Fruit fly (Drosophila melanogaster) whole organism, embryonic: ENCODE data around the gene CG8042.

Experiments used
- Bdp1 ChIP-seq: fragments of 200-800 bp; sonication (Bioruptor generic); optimal IDR thresholded peaks from 3 replicates; lab custom pipeline; 2016; ENCODE audit warnings: missing biosample characterization, missing genetic modification characterization
- CG10209 ChIP-seq: fragments of 200-800 bp; sonication (Bioruptor generic); optimal IDR thresholded peaks from 3 replicates; lab custom pipeline; 2017; ENCODE audit warnings: missing biosample characterization, mild to moderate bottlenecking, missing genetic modification characterization, missing genetic modification reagents
- CG1024 ChIP-seq: fragments of 200-800 bp; sonication (Bioruptor generic); IDR thresholded peaks from 2 replicates; pipeline ENCODE4 v1.3.6; 2022; ENCODE audit warnings: missing biosample characterization, missing genetic modification characterization
- CG10321 ChIP-seq: fragments of 200-800 bp; sonication (Bioruptor generic); IDR thresholded peaks from 2 replicates; pipeline ENCODE4 v1.3.6; 2022; ENCODE audit warnings: missing biosample characterization, missing genetic modification characterization
- CG11696 ChIP-seq: fragments of 200-800 bp; sonication (Bioruptor generic); IDR thresholded peaks from 2 replicates; pipeline ENCODE4 v1.3.6; 2022; ENCODE audit warnings: missing biosample characterization, missing genetic modification characterization
- CG13624 ChIP-seq: fragments of 200-800 bp; sonication (Bioruptor generic); optimal IDR thresholded peaks from 2 replicates; lab custom pipeline; 2016; ENCODE audit warnings: missing biosample characterization, missing genetic modification characterization
- CG14667 ChIP-seq: fragments of 200-800 bp; sonication (Bioruptor generic); IDR thresholded peaks from 2 replicates; pipeline ENCODE4 v1.3.6; 2022; ENCODE audit warnings: missing biosample characterization, missing genetic modification characterization
- CG14710 ChIP-seq: fragments of 200-800 bp; sonication (Bioruptor generic); optimal IDR thresholded peaks from 3 replicates; lab custom pipeline; 2019; ENCODE audit warnings: missing biosample characterization, mild to moderate bottlenecking, missing genetic modification characterization, moderate library complexity
- CG17568 ChIP-seq: fragments of 200-800 bp; sonication (Bioruptor generic); optimal IDR thresholded peaks from 2 replicates; lab custom pipeline; 2018; ENCODE audit warnings: missing biosample characterization, mild to moderate bottlenecking, missing genetic modification characterization, moderate library complexity
- CG32772 ChIP-seq: fragments of 200-800 bp; sonication (Bioruptor generic); IDR thresholded peaks from 2 replicates; pipeline ENCODE4 v1.3.6; 2022; ENCODE audit warnings: missing biosample characterization, missing genetic modification characterization
- CG33213 ChIP-seq: fragments of 200-800 bp; sonication (Bioruptor generic); optimal IDR thresholded peaks from 3 replicates; lab custom pipeline; 2016; ENCODE audit warnings: missing biosample characterization, missing genetic modification characterization
- CG3726 ChIP-seq: fragments of 200-800 bp; sonication (Bioruptor generic); IDR thresholded peaks from 3 replicates; pipeline ENCODE4, ENCODE4 v1.3.6; 2022; ENCODE audit warnings: missing biosample characterization, missing genetic modification characterization
- CG3995 ChIP-seq: fragments of 200-800 bp; sonication (Bioruptor generic); optimal IDR thresholded peaks from 3 replicates; lab custom pipeline; 2016; ENCODE audit warnings: missing biosample characterization, missing genetic modification characterization
- CG6813 ChIP-seq: fragments of 200-800 bp; sonication (Bioruptor generic); optimal IDR thresholded peaks from 2 replicates; lab custom pipeline; 2017; ENCODE audit warnings: missing biosample characterization, missing genetic modification characterization, mild to moderate bottlenecking, moderate library complexity, missing genetic modification reagents
- CG7372 ChIP-seq: fragments of 200-800 bp; sonication (Bioruptor generic); IDR thresholded peaks from 2 replicates; pipeline ENCODE4 v1.3.6; 2022; ENCODE audit warnings: missing biosample characterization, missing genetic modification characterization
- ERR ChIP-seq: fragments of 200-800 bp; sonication (Bioruptor generic); optimal IDR thresholded peaks from 2 replicates; lab custom pipeline; 2016; ENCODE audit warnings: missing biosample characterization, missing genetic modification characterization
- Ets65A ChIP-seq: fragments of 200-800 bp; sonication (Bioruptor generic); peaks from one replicate; lab custom pipeline; 2016; ENCODE audit warnings: missing biosample characterization, missing genetic modification characterization
- HLHmδ ChIP-seq: fragments of 200-800 bp; sonication (Bioruptor generic); optimal IDR thresholded peaks from 2 replicates; lab custom pipeline; 2018; ENCODE audit warnings: missing biosample characterization, mild to moderate bottlenecking, missing genetic modification characterization, moderate library complexity
- Hmr ChIP-seq: fragments of 200-800 bp; sonication (Bioruptor generic); optimal IDR thresholded peaks from 3 replicates; lab custom pipeline; 2017; ENCODE audit warnings: mild to moderate bottlenecking, missing biosample characterization, missing genetic modification reagents, missing genetic modification characterization
- MBD-R2 ChIP-seq: fragments of 200-800 bp; sonication (Bioruptor generic); IDR thresholded peaks from 2 replicates; pipeline ENCODE4 v1.3.6; 2022; ENCODE audit warnings: missing biosample characterization, missing genetic modification characterization
- Max ChIP-seq: fragments of 200-800 bp; sonication (Bioruptor generic); optimal IDR thresholded peaks from 2 replicates; lab custom pipeline; 2016; ENCODE audit warnings: missing biosample characterization, mild to moderate bottlenecking, missing genetic modification characterization
- Med ChIP-seq: fragments of 200-800 bp; sonication (Bioruptor generic); peaks from one replicate; lab custom pipeline; 2016; ENCODE audit warnings: missing biosample characterization, missing genetic modification characterization, mild to moderate bottlenecking, inconsistent platforms, moderate library complexity
- Meics ChIP-seq: fragments of 200-800 bp; sonication (Bioruptor generic); optimal IDR thresholded peaks from 2 replicates; lab custom pipeline; 2017; ENCODE audit warnings: missing biosample characterization, mild to moderate bottlenecking, missing genetic modification characterization
- Nf-YA ChIP-seq: fragments of 200-800 bp; sonication (Bioruptor generic); IDR thresholded peaks from 2 replicates; pipeline ENCODE4 v1.3.6; 2022; ENCODE audit warnings: missing biosample characterization, missing genetic modification characterization
- Oaz ChIP-seq: fragments of 200-800 bp; sonication (Bioruptor generic); IDR thresholded peaks from 2 replicates; pipeline ENCODE4 v1.3.6; 2022; ENCODE audit warnings: missing biosample characterization, missing genetic modification characterization
- Rx ChIP-seq: fragments of 200-800 bp; sonication (Bioruptor generic); IDR thresholded peaks from 2 replicates; pipeline ENCODE4 v1.3.6; 2022; ENCODE audit warnings: missing biosample characterization, missing genetic modification characterization
- Scr ChIP-seq: fragments of 200-800 bp; sonication (Bioruptor generic); IDR thresholded peaks from 2 replicates; pipeline ENCODE4 v1.3.6; 2022; ENCODE audit warnings: missing biosample characterization, missing genetic modification characterization; ENCODE audit not compliant: partially characterized antibody
- Sry-β ChIP-seq: fragments of 200-800 bp; sonication (Bioruptor generic); optimal IDR thresholded peaks from 2 replicates; lab custom pipeline; 2018; ENCODE audit warnings: missing biosample characterization, mild to moderate bottlenecking, missing genetic modification characterization, moderate library complexity
- Stat92E ChIP-seq, 3 experiments: fragments of >200 bp in 2 of 3; fragments of 200-800 bp in 1 of 3; sonication (Bioruptor generic) in 1 of 3; optimal IDR thresholded peaks; 2 replicates each; lab custom pipeline; 2017 to 2019; ENCODE audit warnings: missing biosample characterization in 3 of 3, missing genetic modification characterization in 3 of 3, mild to moderate bottlenecking in 1 of 3, moderate library complexity in 1 of 3
- bcd ChIP-seq: fragments of 200-800 bp; sonication (Bioruptor generic); optimal IDR thresholded peaks from 2 replicates; lab custom pipeline; 2017; ENCODE audit warnings: missing biosample characterization, mild to moderate bottlenecking, missing genetic modification characterization
- corto ChIP-seq: fragments of 200-800 bp; sonication (Bioruptor generic); optimal IDR thresholded peaks from 2 replicates; lab custom pipeline; 2016; ENCODE audit warnings: missing biosample characterization, mild to moderate bottlenecking, missing genetic modification characterization, moderate library complexity
- crp ChIP-seq, 2 experiments: fragments of 200-800 bp; sonication (Bioruptor generic); optimal IDR thresholded peaks; 2 replicates in 1 of 2; 3 replicates in 1 of 2; lab custom pipeline; 2017; ENCODE audit warnings: missing biosample characterization in 2 of 2, missing genetic modification characterization in 2 of 2, mild to moderate bottlenecking in 1 of 2, moderate library complexity in 1 of 2
- gce ChIP-seq: fragments of 200-800 bp; sonication (Bioruptor generic); IDR thresholded peaks from 3 replicates; pipeline ENCODE4 v1.3.6; 2022; ENCODE audit warnings: missing biosample characterization, missing genetic modification characterization
- gem ChIP-seq: fragments of 200-800 bp; sonication (Bioruptor generic); optimal IDR thresholded peaks from 2 replicates; lab custom pipeline; 2019; ENCODE audit warnings: missing biosample characterization, mild to moderate bottlenecking, missing genetic modification characterization, moderate library complexity
- gro ChIP-seq: fragments of 200-800 bp; sonication (Bioruptor generic); optimal IDR thresholded peaks from 2 replicates; lab custom pipeline; 2016; ENCODE audit warnings: missing biosample characterization, missing genetic modification characterization
- insv ChIP-seq, 2 experiments: fragments of 200-800 bp; sonication (Bioruptor generic); optimal IDR thresholded peaks; 3 replicates each; lab custom pipeline; 2016 to 2018; ENCODE audit warnings: missing biosample characterization in 2 of 2, missing genetic modification characterization in 2 of 2
- luna ChIP-seq: fragments of 200-800 bp; sonication (Bioruptor generic); optimal IDR thresholded peaks from 2 replicates; lab custom pipeline; 2016; ENCODE audit warnings: missing biosample characterization, missing genetic modification characterization
- pan ChIP-seq, 4 experiments: fragments of >200 bp in 3 of 4; fragments of 200-800 bp in 1 of 4; sonication (Bioruptor generic) in 1 of 4; optimal IDR thresholded peaks in 3 of 4; IDR thresholded peaks in 1 of 4; 2 replicates each; pipeline versions ENCODE4 v1.3.6 to Lab custom; 2017 to 2022; ENCODE audit warnings: missing biosample characterization in 2 of 4, missing genetic modification characterization in 2 of 4, mixed read lengths in 1 of 4
- pho ChIP-seq: fragments of 200-800 bp; sonication (Bioruptor generic); optimal IDR thresholded peaks from 2 replicates; lab custom pipeline; 2016; ENCODE audit warnings: missing biosample characterization, missing genetic modification characterization
- psq ChIP-seq: fragments of 200-800 bp; sonication (Bioruptor generic); optimal IDR thresholded peaks from 2 replicates; lab custom pipeline; 2017; ENCODE audit warnings: missing biosample characterization, missing genetic modification characterization
- ro ChIP-seq: fragments of 200-800 bp; sonication (Bioruptor generic); IDR thresholded peaks from 2 replicates; pipeline ENCODE4 v1.3.6; 2022; ENCODE audit warnings: missing biosample characterization, missing genetic modification characterization
- sc ChIP-seq, 3 experiments: fragments of >200 bp in 2 of 3; fragments of 200-800 bp in 1 of 3; sonication (Bioruptor generic) in 1 of 3; optimal IDR thresholded peaks; 2 replicates in 2 of 3; 3 replicates in 1 of 3; lab custom pipeline; 2017; ENCODE audit warnings: mild to moderate bottlenecking in 1 of 3, missing biosample characterization in 1 of 3, missing genetic modification characterization in 1 of 3, missing genetic modification reagents in 1 of 3
- sd ChIP-seq: fragments of 200-800 bp; sonication (Bioruptor generic); optimal IDR thresholded peaks from 3 replicates; lab custom pipeline; 2018; ENCODE audit warnings: missing biosample characterization, mild to moderate bottlenecking, missing genetic modification characterization, moderate library complexity
- vnd ChIP-seq: fragments of 200-800 bp; sonication (Bioruptor generic); IDR thresholded peaks from 3 replicates; pipeline ENCODE4 v1.3.6; 2022; ENCODE audit warnings: missing biosample characterization, missing genetic modification characterization; ENCODE audit not compliant: partially characterized antibody
- yki ChIP-seq: fragments of >200 bp; optimal IDR thresholded peaks from 3 replicates; lab custom pipeline; 2018

The CG8042 gene

dm6 chr3L:7978777-7979649, 4.2 kb upstream of the CG8042 start, which contains the start of gene nmo (continued):
- TF ChIP-seq crp (GFP tag; optimal IDR thresholded peaks at IDR 0.05; lab: Kevin White, UChicago) (peak in 1 of 2 experiments; percentile 83), gro (GFP tag; lab: Kevin White, UChicago) (peak; percentile 67), CG11696 (no peak), psq (no peak), Hmr (GFP tag; lab: Kevin White, UChicago) (peak; percentile 11), CG14667 (GFP tag; lab: Robert Waterston, UW) (no peak), CG13624 (GFP tag; lab: Kevin White, UChicago) (peak; percentile 59), Med (GFP tag; lab: Kevin White, UChicago) (peak; percentile 92), MBD-R2 (GFP tag; lab: Robert Waterston, UW) (no peak), ERR (GFP tag; lab: Kevin White, UChicago) (no peak), CG6813 (GFP tag; lab: Kevin White, UChicago) (no peak), CG10209 (GFP tag; lab: Kevin White, UChicago) (no peak), sd (tag; lab: Kevin White, UChicago) (peak; percentile 25), CG1024 (GFP tag; lab: Robert Waterston, UW) (no peak), pan (optimal IDR thresholded peaks at IDR 0.05; lab: Kevin White, UChicago) (no peak), pan (GFP tag; optimal IDR thresholded peaks at IDR 0.05 in 1 of 2, IDR thresholded peaks at IDR 0.05 in 1 of 2) (no peak), gce (GFP tag; lab: Robert Waterston, UW) (no peak), Stat92E (GFP tag; optimal IDR thresholded peaks at IDR 0.05; lab: Kevin White, UChicago) (peak in 1 of 3 experiments; percentile 82), CG33213 (GFP tag; lab: Kevin White, UChicago) (peak; percentile 70), Ets65A (peak; percentile 66), CG17568 (peak; percentile 58), CG14710 (peak; percentile 85), luna (GFP tag; lab: Kevin White, UChicago) (peak; percentile 28)

dm6 chr3L:7978550-7978776, 3.7 kb upstream of the CG8042 start, which contains the start of gene Pop4:
Gene Pop4, minus strand, starts transcription at chr3L:7978650.
- peak; percentile 84 for TF ChIP-seq CG3995 (GFP tag; lab: Kevin White, UChicago)
- no peak for TF ChIP-seq Bdp1 (GFP tag; lab: Kevin White, UChicago)
- peak; percentile 49 for TF ChIP-seq MBD-R2 (GFP tag; lab: Robert Waterston, UW)

dm6 chr3L:7976081-7976483, 1.3 kb upstream of the CG8042 start, which contains the start of the genes HP4 and CG8209:
Gene HP4, minus strand, starts transcription at chr3L:7976154.
Gene CG8209, plus strand, starts transcription at chr3L:7976406.
- TF ChIP-seq CG32772 (GFP tag; lab: Robert Waterston, UW) (peak; percentile 83), insv (GFP tag; optimal IDR thresholded peaks at IDR 0.05; lab: Kevin White, UChicago) (peak in 1 of 2 experiments; percentile 38), Sry-β (peak; percentile 54), Scr (peak; percentile 97), Meics (GFP tag; lab: Kevin White, UChicago) (peak; percentile 82), Rx (GFP tag; lab: Robert Waterston, UW) (peak; percentile 63), CG3726 (GFP tag; lab: Robert Waterston, UW) (peak; percentile 58; the same call in 2 of the 3 replicates), psq (peak; percentile 67), gem (tag; lab: Kevin White, UChicago) (peak; percentile 93), bcd (GFP tag; lab: Kevin White, UChicago) (peak; percentile 79), HLHmδ (no peak), Ets65A (peak; percentile 97), Med (GFP tag; lab: Kevin White, UChicago) (peak; percentile 92), sc (optimal IDR thresholded peaks at IDR 0.05; lab: Kevin White, UChicago) (no peak), sc (GFP tag; optimal IDR thresholded peaks at IDR 0.05; lab: Kevin White, UChicago) (peak; percentile 56), pho (GFP tag; lab: Kevin White, UChicago) (peak; percentile 67), Nf-YA (GFP tag; lab: Robert Waterston, UW) (peak; percentile 49; the same call in 1 of the 2 replicates), vnd (GFP tag; lab: Robert Waterston, UW) (peak; percentile 95), Max (GFP tag; lab: Kevin White, UChicago) (peak; percentile 59), yki (no peak), Oaz (peak; percentile 34; the same call in 1 of the 2 replicates), CG10321 (peak; percentile 21; the same call in 1 of the 2 replicates), corto (GFP tag; lab: Kevin White, UChicago) (no peak), CG7372 (peak; percentile 82), ro (peak; percentile 59; the same call in 1 of the 2 replicates)
